Fruit fly (Drosophila melanogaster): ENCODE results near the gene CG11779.
A peak's percentile ranks its signal among the peaks of the same experiment; 100 is the strongest.

Gene CG11779

dm6 chr3R:19162135-19162616, 2.5 kb upstream of the CG11779 start, which contains the start of the genes CG42359 and Nsun5 (continued):
- peak; percentile 90 for TF ChIP-seq CoRest (tag; optimal IDR thresholded peaks at IDR 0.05)
- peak; percentile 92 for TF ChIP-seq CG10543 (GFP tag; optimal IDR thresholded peaks at IDR 0.05)
- TF ChIP-seq E2f1 (GFP tag; IDR thresholded peaks at IDR 0.05): peak; percentile 86
- TF ChIP-seq CG4854 (GFP tag; optimal IDR thresholded peaks at IDR 0.05): peak; percentile 84

dm6 chr3R:19157997-19158396, 1.7 kb downstream of the CG11779 start:
- no peak for TF ChIP-seq BtbVII (GFP tag; optimal IDR thresholded peaks at IDR 0.05)
- no peak for TF ChIP-seq sd (tag; optimal IDR thresholded peaks at IDR 0.05)
- TF ChIP-seq nerfin-1 (tag; optimal IDR thresholded peaks at IDR 0.05): no peak
- TF ChIP-seq CG2678 (tag; optimal IDR thresholded peaks at IDR 0.05): peak; percentile 40
- no peak for TF ChIP-seq bigmax (GFP tag; optimal IDR thresholded peaks at IDR 0.05)
- no peak for TF ChIP-seq Six4 (GFP tag; optimal IDR thresholded peaks at IDR 0.05)
- TF ChIP-seq Oli (tag; optimal IDR thresholded peaks at IDR 0.05): no peak
- TF ChIP-seq dpn (GFP tag; optimal IDR thresholded peaks at IDR 0.05): no peak
- TF ChIP-seq Oaz (GFP tag; IDR thresholded peaks at IDR 0.05): no peak
- no peak for TF ChIP-seq CG5953 (GFP tag; IDR thresholded peaks at IDR 0.05)
- peak; percentile 24; the same call in 1 of the 2 replicates for TF ChIP-seq CG4730 (GFP tag; IDR thresholded peaks at IDR 0.05)
- TF ChIP-seq CG18599 (GFP tag; optimal IDR thresholded peaks at IDR 0.05): peak; percentile 1
- TF ChIP-seq CG13775 (GFP tag; optimal IDR thresholded peaks at IDR 0.05): no peak
- no peak for TF ChIP-seq dm (GFP tag; optimal IDR thresholded peaks at IDR 0.05)
- TF ChIP-seq CG13624 (GFP tag; optimal IDR thresholded peaks at IDR 0.05): peak; percentile 5
- no peak for TF ChIP-seq zen (tag; optimal IDR thresholded peaks at IDR 0.05)
- no peak for TF ChIP-seq CHES-1-like (GFP tag; optimal IDR thresholded peaks at IDR 0.05)
- TF ChIP-seq her (GFP tag; optimal IDR thresholded peaks at IDR 0.05): no peak
- TF ChIP-seq ab (GFP tag; optimal IDR thresholded peaks at IDR 0.05): no peak
- no peak for TF ChIP-seq crol (GFP tag; IDR thresholded peaks at IDR 0.05)
- no peak for TF ChIP-seq CG2889 (GFP tag; IDR thresholded peaks at IDR 0.05)
- no peak for TF ChIP-seq stc (GFP tag; IDR thresholded peaks at IDR 0.05)
- TF ChIP-seq dati (GFP tag; IDR thresholded peaks at IDR 0.05): no peak
- TF ChIP-seq gem (tag; optimal IDR thresholded peaks at IDR 0.05): peak; percentile 34
- peak; percentile 51; the same call in 1 of the 2 replicates for TF ChIP-seq CG14441 (GFP tag; IDR thresholded peaks at IDR 0.05)
- no peak for TF ChIP-seq CG6813 (GFP tag; optimal IDR thresholded peaks at IDR 0.05)
- TF ChIP-seq NFAT (GFP tag; IDR thresholded peaks at IDR 0.05): no peak
- TF ChIP-seq nom (GFP tag; optimal IDR thresholded peaks at IDR 0.05): no peak
- no peak for TF ChIP-seq CG31224 (GFP tag; IDR thresholded peaks at IDR 0.05)
- TF ChIP-seq gro (GFP tag; optimal IDR thresholded peaks at IDR 0.05): no peak
- TF ChIP-seq CG8290 (GFP tag; optimal IDR thresholded peaks at IDR 0.05): no peak
- peak in 1 of 2 experiments; percentile 3 for TF ChIP-seq CG8290 (tag; optimal IDR thresholded peaks at IDR 0.05)
- TF ChIP-seq CG6854 (GFP tag; optimal IDR thresholded peaks at IDR 0.05): no peak
- TF ChIP-seq CG8388 (GFP tag; optimal IDR thresholded peaks at IDR 0.05): peak; percentile 13
- TF ChIP-seq shn (GFP tag; optimal IDR thresholded peaks at IDR 0.05): no peak
- no peak for TF ChIP-seq Dad (GFP tag; optimal IDR thresholded peaks at IDR 0.05)
- peak; percentile 22 for TF ChIP-seq CG2120 (GFP tag; optimal IDR thresholded peaks at IDR 0.05)
- no peak for TF ChIP-seq Atf-2 (GFP tag; optimal IDR thresholded peaks at IDR 0.05)
- peak; percentile 17 for TF ChIP-seq CoRest (tag; optimal IDR thresholded peaks at IDR 0.05)
- no peak for TF ChIP-seq CG3726 (GFP tag; IDR thresholded peaks at IDR 0.05)
- TF ChIP-seq Hr51 (GFP tag; optimal IDR thresholded peaks at IDR 0.05): no peak
- peak; percentile 22; the same call in 1 of the 3 replicates for TF ChIP-seq dysf (GFP tag; IDR thresholded peaks at IDR 0.05)
- peak; percentile 17 for TF ChIP-seq CG13424 (tag; optimal IDR thresholded peaks at IDR 0.05)
- no peak for TF ChIP-seq trem (tag; optimal IDR thresholded peaks at IDR 0.05)
- peak; percentile 21 for TF ChIP-seq dmrt99B (tag; optimal IDR thresholded peaks at IDR 0.05)
- TF ChIP-seq fd3F (GFP tag; optimal IDR thresholded peaks at IDR 0.05): no peak
- TF ChIP-seq CG11247 (GFP tag; IDR thresholded peaks at IDR 0.05): no peak

Measured in whole organism, embryonic.